Worm (Caenorhabditis elegans) whole organism, young adult: ENCODE measurements around the gene rhr-1.
"Not testable (repeated sequence)": the region's sequence is repeated elsewhere in the genome, so short reads cannot be mapped to it uniquely, and the experiment has no call there.

Experiments used
- ama-1 ChIP-seq, 3 experiments: fragments of 150-350 bp in 1 of 3; sonication (generic microtip) in 2 of 3; optimal IDR thresholded peaks; 2 replicates each; lab custom pipeline; 2014 to 2018; ENCODE audit warnings: missing biosample characterization in 2 of 3, missing genetic modification characterization in 2 of 3, missing genetic modification reagents in 2 of 3
- ets-4 ChIP-seq: fragments of 200-800 bp; sonication (Bioruptor generic); optimal IDR thresholded peaks from 2 replicates; lab custom pipeline; 2018; ENCODE audit warnings: mild to moderate bottlenecking, missing genetic modification characterization, missing compliant biosample characterization
- gei-17 ChIP-seq: fragments of 200-800 bp; sonication (Bioruptor generic); optimal IDR thresholded peaks from 2 replicates; lab custom pipeline; 2018; ENCODE audit warnings: mild to moderate bottlenecking, missing genetic modification characterization, missing compliant biosample characterization
- lin-26 ChIP-seq: fragments of 200-800 bp; sonication (Bioruptor generic); IDR thresholded peaks from 2 replicates; pipeline ENCODE4 v1.3.6; 2022; ENCODE audit warnings: missing genetic modification reagents, missing genetic modification characterization, missing compliant biosample characterization
- lin-35 ChIP-seq, 3 experiments: fragments of 150-350 bp in 2 of 3; sonication (generic microtip) in 1 of 3; optimal IDR thresholded peaks; 2 replicates each; lab custom pipeline; 2014 to 2018; ENCODE audit warnings: missing biosample characterization in 3 of 3, missing genetic modification characterization in 3 of 3, missing genetic modification reagents in 3 of 3
- repo-1 ChIP-seq: sonication (generic microtip); optimal IDR thresholded peaks from 2 replicates; lab custom pipeline; 2017; ENCODE audit warnings: mild to moderate bottlenecking, missing genetic modification characterization, missing compliant biosample characterization
- sea-2 ChIP-seq: fragments of 200-800 bp; sonication (Bioruptor generic); IDR thresholded peaks from 2 replicates; pipeline ENCODE4 v1.3.6; 2022; ENCODE audit warnings: missing genetic modification characterization, missing compliant biosample characterization
- tlf-1 ChIP-seq: fragments of 200-800 bp; sonication (Bioruptor generic); optimal IDR thresholded peaks from 2 replicates; lab custom pipeline; 2018; ENCODE audit warnings: mild to moderate bottlenecking, missing genetic modification characterization, missing compliant biosample characterization
- xnd-1 ChIP-seq: sonication (generic microtip); optimal IDR thresholded peaks from 2 replicates; lab custom pipeline; 2016; ENCODE audit warnings: missing genotype, missing genetic modification reagents, missing genetic modification characterization, missing compliant biosample characterization

ce11 chrV:5468489-5468888 lies 40.5 kb downstream of the rhr-1 start, which contains the start of gene ZC317.6:
- not testable (repeated sequence) for TF ChIP-seq repo-1 (tag; lab: Kevin White, UChicago); gei-17 (GFP tag; lab: Kevin White, UChicago); lin-35 (GFP tag; optimal IDR thresholded peaks at IDR 0.05; lab: Kevin White, UChicago); lin-26 (GFP tag; lab: Robert Waterston, UW); sea-2 (GFP tag; lab: Robert Waterston, UW); tlf-1 (GFP tag; lab: Kevin White, UChicago); ets-4; xnd-1 (tag; lab: Kevin White, UChicago); ama-1 (optimal IDR thresholded peaks at IDR 0.05; lab: Kevin White, UChicago); ama-1 (GFP tag; optimal IDR thresholded peaks at IDR 0.05; lab: Kevin White, UChicago)
